Worm (Caenorhabditis elegans) whole organism, young adult: ENCODE results near the gene Y47D7A.18.
A peak's percentile ranks its signal among the peaks of the same experiment; 100 is the strongest.

Experiments used
- B0336.3 ChIP-seq: fragments of 200-800 bp; sonication (Bioruptor generic); IDR thresholded peaks from 2 replicates; pipeline ENCODE4 v1.3.6; 2022; ENCODE audit warnings: missing genetic modification characterization, missing compliant biosample characterization
- C06A6.2 ChIP-seq: fragments of 200-800 bp; sonication (Bioruptor generic); conservative IDR thresholded peaks from 2 replicates; pipeline ENCODE4 v1.3.6; 2022; ENCODE audit warnings: missing genetic modification characterization, missing compliant biosample characterization
- F22D6.2 ChIP-seq: sonication (generic microtip); optimal IDR thresholded peaks from 2 replicates; lab custom pipeline; 2016; ENCODE audit warnings: mild to moderate bottlenecking, missing genetic modification characterization, missing compliant biosample characterization
- F52B5.7 ChIP-seq: sonication (generic microtip); optimal IDR thresholded peaks from 2 replicates; lab custom pipeline; 2016; ENCODE audit warnings: mild to moderate bottlenecking, missing genetic modification characterization, missing compliant biosample characterization
- F57A8.1 ChIP-seq: fragments of 200-800 bp; sonication (Bioruptor generic); optimal IDR thresholded peaks from 2 replicates; lab custom pipeline; 2018; ENCODE audit warnings: mild to moderate bottlenecking, missing genetic modification characterization, moderate library complexity, missing compliant biosample characterization
- K11D2.4 ChIP-seq: fragments of 200-800 bp; sonication (Bioruptor generic); IDR thresholded peaks from 2 replicates; pipeline ENCODE4 v1.3.6; 2022; ENCODE audit warnings: missing genetic modification reagents, missing genetic modification characterization, missing compliant biosample characterization
- T07F8.4 ChIP-seq: sonication (generic microtip); optimal IDR thresholded peaks from 2 replicates; lab custom pipeline; 2016; ENCODE audit warnings: mild to moderate bottlenecking, missing genetic modification characterization, moderate library complexity, missing compliant biosample characterization
- ZK185.1 ChIP-seq: sonication (generic microtip); optimal IDR thresholded peaks from 2 replicates; lab custom pipeline; 2016; ENCODE audit warnings: mild to moderate bottlenecking, missing genetic modification characterization, missing compliant biosample characterization; ENCODE audit not compliant: poor library complexity, severe bottlenecking
- ama-1 ChIP-seq, 3 experiments: fragments of 150-350 bp in 1 of 3; sonication (generic microtip) in 2 of 3; optimal IDR thresholded peaks; 2 replicates each; lab custom pipeline; 2014 to 2018; ENCODE audit warnings: missing biosample characterization in 2 of 3, missing genetic modification characterization in 2 of 3, missing genetic modification reagents in 2 of 3
- atf-7 ChIP-seq: sonication (generic microtip); optimal IDR thresholded peaks from 2 replicates; lab custom pipeline; 2017; ENCODE audit warnings: mild to moderate bottlenecking, missing genetic modification characterization, missing compliant biosample characterization
- attf-6 ChIP-seq: fragments of 200-800 bp; sonication (Bioruptor generic); IDR thresholded peaks from 2 replicates; pipeline ENCODE4 v1.3.6; 2022; ENCODE audit warnings: missing genetic modification reagents, missing genetic modification characterization, missing compliant biosample characterization
- cebp-1 ChIP-seq, 2 experiments: fragments of 200-800 bp in 1 of 2; sonication (Bioruptor generic) in 1 of 2; sonication (generic microtip) in 1 of 2; IDR thresholded peaks in 1 of 2; optimal IDR thresholded peaks in 1 of 2; 2 replicates each; pipeline versions ENCODE4 v1.3.6 to Lab custom; 2017 to 2022; ENCODE audit warnings: missing compliant biosample characterization in 2 of 2, missing genetic modification characterization in 2 of 2, mild to moderate bottlenecking in 1 of 2, missing genetic modification reagents in 1 of 2, moderate library complexity in 1 of 2
- ceh-79 ChIP-seq: sonication (generic microtip); optimal IDR thresholded peaks from 2 replicates; lab custom pipeline; 2017; ENCODE audit warnings: mild to moderate bottlenecking, missing genetic modification characterization, missing compliant biosample characterization
- ceh-91 ChIP-seq: fragments of 200-800 bp; sonication (Bioruptor generic); IDR thresholded peaks from 2 replicates; pipeline ENCODE4 v1.3.6; 2022; ENCODE audit warnings: missing genetic modification reagents, missing genetic modification characterization, missing compliant biosample characterization
- die-1 ChIP-seq: sonication (generic microtip); optimal IDR thresholded peaks from 2 replicates; lab custom pipeline; 2016; ENCODE audit warnings: missing genotype, mild to moderate bottlenecking, missing genetic modification characterization, missing compliant biosample characterization
- dpl-1 ChIP-seq: fragments of 150-350 bp; optimal IDR thresholded peaks from 2 replicates; lab custom pipeline; 2014; ENCODE audit warnings: missing biosample characterization, missing genetic modification reagents, missing genetic modification characterization
- ekl-4 ChIP-seq: fragments of 200-800 bp; sonication (Bioruptor generic); IDR thresholded peaks from 2 replicates; pipeline ENCODE4 v1.3.6; 2022; ENCODE audit warnings: missing genetic modification reagents, missing genetic modification characterization, missing compliant biosample characterization
- him-1 ChIP-seq: sonication (generic microtip); optimal IDR thresholded peaks from 2 replicates; lab custom pipeline; 2016; ENCODE audit warnings: missing genotype, missing genetic modification reagents, missing genetic modification characterization, missing compliant biosample characterization
- hlh-26 ChIP-seq: fragments of 200-800 bp; sonication (Bioruptor generic); conservative IDR thresholded peaks from 2 replicates; pipeline ENCODE4 v1.3.6; 2022; ENCODE audit warnings: missing genetic modification reagents, missing genetic modification characterization, missing compliant biosample characterization
- hmg-1.2 ChIP-seq: fragments of 200-800 bp; sonication (Bioruptor generic); IDR thresholded peaks from 2 replicates; pipeline ENCODE4 v1.3.6; 2022; ENCODE audit warnings: missing genetic modification reagents, missing genetic modification characterization, missing compliant biosample characterization
- hrde-1 ChIP-seq: sonication (generic microtip); optimal IDR thresholded peaks from 2 replicates; lab custom pipeline; 2016; ENCODE audit warnings: missing genetic modification characterization, mild to moderate bottlenecking, missing compliant biosample characterization, moderate library complexity, missing genotype, missing genetic modification reagents, borderline replicate concordance
- lag-1 ChIP-seq: fragments of 200-800 bp; sonication (Bioruptor generic); IDR thresholded peaks from 2 replicates; pipeline ENCODE4 v1.3.6; 2022; ENCODE audit warnings: missing genetic modification reagents, missing genetic modification characterization, missing compliant biosample characterization
- lin-26 ChIP-seq: fragments of 200-800 bp; sonication (Bioruptor generic); IDR thresholded peaks from 2 replicates; pipeline ENCODE4 v1.3.6; 2022; ENCODE audit warnings: missing genetic modification reagents, missing genetic modification characterization, missing compliant biosample characterization
- lir-1 ChIP-seq: fragments of 200-800 bp; sonication (Bioruptor generic); conservative IDR thresholded peaks from 2 replicates; pipeline ENCODE4 v1.3.6; 2022; ENCODE audit warnings: missing genetic modification reagents, missing genetic modification characterization, missing compliant biosample characterization
- lsl-1 ChIP-seq: fragments of 200-800 bp; sonication (Bioruptor generic); optimal IDR thresholded peaks from 2 replicates; lab custom pipeline; 2018; ENCODE audit warnings: mild to moderate bottlenecking, missing genetic modification characterization, moderate library complexity, missing compliant biosample characterization
- mel-28 ChIP-seq: sonication (generic microtip); optimal IDR thresholded peaks from 2 replicates; lab custom pipeline; 2016; ENCODE audit warnings: borderline replicate concordance, mild to moderate bottlenecking, missing genetic modification characterization, missing compliant biosample characterization
- mxl-1 ChIP-seq: sonication (generic microtip); optimal IDR thresholded peaks from 2 replicates; lab custom pipeline; 2016; ENCODE audit warnings: missing genetic modification characterization, missing compliant biosample characterization
- nfya-2 ChIP-seq: fragments of 200-800 bp; sonication (Bioruptor generic); IDR thresholded peaks from 2 replicates; pipeline ENCODE4 v1.3.6; 2022; ENCODE audit warnings: missing genetic modification reagents, missing genetic modification characterization, missing compliant biosample characterization
- nfyb-1 ChIP-seq: fragments of 200-800 bp; sonication (Bioruptor generic); IDR thresholded peaks from 2 replicates; pipeline ENCODE4 v1.3.6; 2022; ENCODE audit warnings: missing genetic modification reagents, missing genetic modification characterization, missing compliant biosample characterization
- nhr-80 ChIP-seq: sonication (generic microtip); optimal IDR thresholded peaks from 2 replicates; lab custom pipeline; 2016; ENCODE audit warnings: missing genetic modification characterization, missing compliant biosample characterization
- nhr-90 ChIP-seq: sonication (generic microtip); optimal IDR thresholded peaks from 2 replicates; lab custom pipeline; 2016; ENCODE audit warnings: missing genotype, mild to moderate bottlenecking, missing genetic modification characterization, missing compliant biosample characterization
- pha-4 ChIP-seq: fragments of 150-350 bp; sonication (generic microtip); optimal IDR thresholded peaks from 2 replicates; lab custom pipeline; 2014; ENCODE audit warnings: missing biosample characterization, missing genetic modification reagents, missing genetic modification characterization
- rec-8 ChIP-seq, 2 experiments: sonication (generic microtip); optimal IDR thresholded peaks; 2 replicates each; lab custom pipeline; 2016; ENCODE audit warnings: mild to moderate bottlenecking in 2 of 2, missing genetic modification characterization in 2 of 2, missing genetic modification reagents in 2 of 2, missing genotype in 2 of 2, missing biosample characterization in 1 of 2, missing compliant biosample characterization in 1 of 2, moderate library complexity in 1 of 2
- repo-1 ChIP-seq: sonication (generic microtip); optimal IDR thresholded peaks from 2 replicates; lab custom pipeline; 2017; ENCODE audit warnings: mild to moderate bottlenecking, missing genetic modification characterization, missing compliant biosample characterization
- rpc-1 ChIP-seq, 2 experiments: fragments of 150-350 bp in 1 of 2; sonication (generic microtip) in 1 of 2; optimal IDR thresholded peaks; 2 replicates each; lab custom pipeline; 2014 to 2018; ENCODE audit warnings: missing biosample characterization in 1 of 2, missing genetic modification characterization in 1 of 2, missing genetic modification reagents in 1 of 2, missing genotype in 1 of 2
- snpc-1.3 ChIP-seq: sonication (generic microtip); optimal IDR thresholded peaks from 2 replicates; lab custom pipeline; 2017; ENCODE audit warnings: missing genetic modification characterization, mild to moderate bottlenecking, missing compliant biosample characterization, antibody characterized with exemption, moderate library complexity, missing genotype, missing genetic modification reagents; ENCODE audit not compliant: insufficient read depth
- snpc-4 ChIP-seq, 5 experiments: fragments of 150-350 bp in 1 of 5; sonication (generic microtip) in 4 of 5; optimal IDR thresholded peaks; 2 replicates each; lab custom pipeline; 2014 to 2018; ENCODE audit warnings: missing genetic modification characterization in 5 of 5, missing biosample characterization in 3 of 5, antibody characterized with exemption in 2 of 5, mild to moderate bottlenecking in 2 of 5, missing compliant biosample characterization in 2 of 5, missing genotype in 2 of 5, moderate library complexity in 2 of 5, missing genetic modification reagents in 1 of 5
- somi-1 ChIP-seq: fragments of 200-800 bp; sonication (Bioruptor generic); optimal IDR thresholded peaks from 2 replicates; lab custom pipeline; 2018; ENCODE audit warnings: mild to moderate bottlenecking, missing genetic modification characterization, missing compliant biosample characterization
- tbx-9 ChIP-seq: sonication (generic microtip); optimal IDR thresholded peaks from 2 replicates; lab custom pipeline; 2016; ENCODE audit warnings: borderline replicate concordance, missing genetic modification characterization, inconsistent platforms, missing compliant biosample characterization
- tlf-1 ChIP-seq: fragments of 200-800 bp; sonication (Bioruptor generic); optimal IDR thresholded peaks from 2 replicates; lab custom pipeline; 2018; ENCODE audit warnings: mild to moderate bottlenecking, missing genetic modification characterization, missing compliant biosample characterization
- unc-130 ChIP-seq: sonication (generic microtip); optimal IDR thresholded peaks from 2 replicates; lab custom pipeline; 2016; ENCODE audit warnings: missing genetic modification reagents, missing genetic modification characterization, missing compliant biosample characterization
- zfh-2 ChIP-seq: fragments of 200-800 bp; sonication (Bioruptor generic); conservative IDR thresholded peaks from 2 replicates; pipeline ENCODE4 v1.3.6; 2022; ENCODE audit warnings: missing genetic modification reagents, missing genetic modification characterization, missing compliant biosample characterization
- ztf-18 ChIP-seq: sonication (generic microtip); optimal IDR thresholded peaks from 2 replicates; lab custom pipeline; 2016; ENCODE audit warnings: missing genotype, mild to moderate bottlenecking, missing genetic modification characterization, missing compliant biosample characterization
- ztf-22 ChIP-seq: fragments of 200-800 bp; sonication (Bioruptor generic); optimal IDR thresholded peaks from 2 replicates; lab custom pipeline; 2018; ENCODE audit warnings: mild to moderate bottlenecking, missing genetic modification characterization, moderate library complexity, missing compliant biosample characterization
- ztf-25 ChIP-seq: fragments of 200-800 bp; sonication (Bioruptor generic); IDR thresholded peaks from 2 replicates; pipeline ENCODE4 v1.3.6; 2022; ENCODE audit warnings: missing genetic modification reagents, missing genetic modification characterization, missing compliant biosample characterization
- ztf-28 ChIP-seq: fragments of 200-800 bp; sonication (Bioruptor generic); IDR thresholded peaks from 2 replicates; pipeline ENCODE4 v1.3.6; 2022; ENCODE audit warnings: missing genetic modification reagents, missing genetic modification characterization, missing compliant biosample characterization

Gene Y47D7A.18

DNA sequence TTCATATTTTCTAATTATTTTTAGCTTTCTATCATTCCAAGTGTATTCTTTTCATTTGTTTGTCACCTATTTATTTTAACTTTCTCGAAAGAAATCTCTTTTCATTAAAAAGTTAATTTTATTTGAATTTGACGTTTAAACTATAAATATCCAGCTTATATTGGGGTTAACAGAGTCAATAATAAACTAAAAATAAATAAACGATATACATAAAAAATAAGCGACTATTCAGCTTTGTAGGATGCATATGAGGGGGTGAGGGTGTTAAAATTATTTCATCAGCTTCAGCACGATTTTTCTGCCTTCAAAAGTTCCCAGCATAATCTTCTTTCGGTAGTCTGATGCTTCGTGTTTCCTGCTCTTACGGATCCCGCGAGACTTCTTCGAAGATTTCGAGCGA, 43.0 kb downstream of the Y47D7A.18 start (continued):
- TF ChIP-seq ama-1 (optimal IDR thresholded peaks at IDR 0.05; lab: Kevin White, UChicago) (no peak), ama-1 (GFP tag; optimal IDR thresholded peaks at IDR 0.05; lab: Kevin White, UChicago) (peak; percentile 15 to 52), tbx-9 (tag; lab: Kevin White, UChicago) (no peak), mel-28 (tag; lab: Kevin White, UChicago) (no peak), rec-8 (tag; optimal IDR thresholded peaks at IDR 0.05; lab: Kevin White, UChicago) (peak in 1 of 2 experiments; percentile 24), pha-4 (tag; lab: Kevin White, UChicago) (no peak), F22D6.2 (no peak), zfh-2 (GFP tag; lab: Robert Waterston, UW) (no peak), ztf-22 (no peak), T07F8.4 (no peak), ekl-4 (0 out of 2 replicates have a peak, but pooled peaks have one; percentile 44), mxl-1 (no peak), atf-7 (tag; lab: Kevin White, UChicago) (no peak), nhr-90 (tag; lab: Kevin White, UChicago) (no peak), lsl-1 (GFP tag; lab: Kevin White, UChicago) (peak; percentile 14), hrde-1 (peak; percentile 15), hlh-26 (GFP tag; lab: Robert Waterston, UW) (no peak), ztf-28 (GFP tag; lab: Robert Waterston, UW) (no peak), somi-1 (GFP tag; lab: Kevin White, UChicago) (no peak), nfyb-1 (GFP tag; lab: Robert Waterston, UW) (0 out of 2 replicates have a peak, but pooled peaks have one; percentile 34), repo-1 (no peak), cebp-1 (GFP tag; IDR thresholded peaks at IDR 0.05; lab: Robert Waterston, UW) (no peak), cebp-1 (tag; optimal IDR thresholded peaks at IDR 0.05; lab: Kevin White, UChicago) (peak; percentile 14), hmg-1.2 (GFP tag; lab: Robert Waterston, UW) (no peak), lir-1 (GFP tag; lab: Robert Waterston, UW) (no peak), unc-130 (GFP tag; lab: Kevin White, UChicago) (no peak), F52B5.7 (tag; lab: Kevin White, UChicago) (no peak), nfya-2 (GFP tag; lab: Robert Waterston, UW) (no peak), ceh-91 (GFP tag; lab: Robert Waterston, UW) (no peak), K11D2.4 (GFP tag; lab: Robert Waterston, UW) (no peak), lin-26 (GFP tag; lab: Robert Waterston, UW) (no peak), ztf-18 (tag; lab: Kevin White, UChicago) (no peak), C06A6.2 (GFP tag; lab: Robert Waterston, UW) (no peak), tlf-1 (GFP tag; lab: Kevin White, UChicago) (no peak), B0336.3 (GFP tag; lab: Robert Waterston, UW) (no peak), snpc-4 (GFP tag; optimal IDR thresholded peaks at IDR 0.05; lab: Kevin White, UChicago) (no peak), snpc-4 (tag; optimal IDR thresholded peaks at IDR 0.05; lab: Kevin White, UChicago) (peak in 1 of 4 experiments; percentile 0), attf-6 (GFP tag; lab: Robert Waterston, UW) (no peak), ZK185.1 (tag; lab: Kevin White, UChicago) (no peak), ceh-79 (no peak), die-1 (no peak), snpc-1.3 (tag; lab: Kevin White, UChicago) (peak; percentile 51), F57A8.1 (GFP tag; lab: Kevin White, UChicago) (no peak), him-1 (tag; lab: Kevin White, UChicago) (no peak), lag-1 (no peak), rpc-1 (optimal IDR thresholded peaks at IDR 0.05; lab: Kevin White, UChicago) (no peak), rpc-1 (tag; optimal IDR thresholded peaks at IDR 0.05; lab: Kevin White, UChicago) (no peak), nhr-80 (no peak), dpl-1 (GFP tag; lab: Kevin White, UChicago) (no peak), ztf-25 (no peak)
